Worm (Caenorhabditis elegans) whole organism, midembryonic: ENCODE results near the gene T05A7.12.

Experiments used
- T22C8.4 ChIP-seq: fragments of 200-800 bp; sonication (Bioruptor generic); IDR thresholded peaks from 2 replicates; pipeline ENCODE4 v1.3.6; 2022; ENCODE audit warnings: missing genetic modification characterization, missing compliant biosample characterization
- cog-1 ChIP-seq: sonication (generic microtip); optimal IDR thresholded peaks from 2 replicates; lab custom pipeline; 2016; ENCODE audit warnings: missing genetic modification characterization, missing compliant biosample characterization
- flt-1 ChIP-seq: fragments of 200-800 bp; sonication (Bioruptor generic); IDR thresholded peaks from 2 replicates; pipeline ENCODE4 v1.3.6; 2022; ENCODE audit warnings: missing genetic modification characterization, missing compliant biosample characterization
- klf-2 ChIP-seq: fragments of 200-800 bp; sonication (Bioruptor generic); conservative IDR thresholded peaks from 2 replicates; pipeline ENCODE4 v1.3.6; 2022; ENCODE audit warnings: missing genetic modification reagents, missing genetic modification characterization, missing compliant biosample characterization
- med-1 ChIP-seq: sonication (generic microtip); optimal IDR thresholded peaks from 2 replicates; lab custom pipeline; 2017; ENCODE audit warnings: missing genetic modification characterization, mild to moderate bottlenecking, missing compliant biosample characterization, antibody characterized with exemption, missing genetic modification reagents; ENCODE audit not compliant: insufficient read depth
- ref-1 ChIP-seq: fragments of 200-800 bp; sonication (Bioruptor generic); conservative IDR thresholded peaks from 2 replicates; pipeline ENCODE4 v1.3.6; 2022; ENCODE audit warnings: missing genetic modification reagents, missing genetic modification characterization, missing compliant biosample characterization
- tab-1 ChIP-seq: fragments of 200-800 bp; sonication (Bioruptor generic); IDR thresholded peaks from 2 replicates; pipeline ENCODE4 v1.3.6; 2022; ENCODE audit warnings: missing genetic modification characterization, missing compliant biosample characterization
- ztf-23 ChIP-seq: fragments of 200-800 bp; sonication (Bioruptor generic); IDR thresholded peaks from 2 replicates; pipeline ENCODE4 v1.3.6; 2022; ENCODE audit warnings: missing genetic modification reagents, missing genetic modification characterization, missing compliant biosample characterization
- ztf-29 ChIP-seq: fragments of 200-800 bp; sonication (Bioruptor generic); IDR thresholded peaks from 2 replicates; pipeline ENCODE4 v1.3.6; 2022; ENCODE audit warnings: missing genetic modification reagents, missing genetic modification characterization, missing compliant biosample characterization

- TF ChIP-seq ztf-23 (GFP tag; lab: Robert Waterston, UW) = no peak
- TF ChIP-seq ztf-29 (GFP tag; lab: Robert Waterston, UW) = no peak
- no peak for TF ChIP-seq tab-1
- TF ChIP-seq T22C8.4 (GFP tag; lab: Robert Waterston, UW) = no peak
- no peak for TF ChIP-seq cog-1 (tag; lab: Kevin White, UChicago)
- TF ChIP-seq klf-2 (GFP tag; lab: Robert Waterston, UW) = no peak
- TF ChIP-seq flt-1 (GFP tag; lab: Robert Waterston, UW) = no peak
- no peak for TF ChIP-seq med-1
- no peak for TF ChIP-seq ref-1 (GFP tag; lab: Robert Waterston, UW)
Observed at ce11 chrII:4648785-4649184, 14.3 kb downstream of the T05A7.12 start, which contains the start of gene lgc-27.
